Worm (Caenorhabditis elegans) whole organism, young adult: Measurements from ENCODE around the gene Y43B11AR.1.

Experiments
- F10E7.11 ChIP-seq: sonication (generic microtip); optimal IDR thresholded peaks from 2 replicates; lab custom pipeline; 2017; ENCODE audit warnings: mild to moderate bottlenecking, missing genetic modification characterization, moderate library complexity, missing compliant biosample characterization
- F23B12.7 ChIP-seq: sonication (generic microtip); optimal IDR thresholded peaks from 2 replicates; lab custom pipeline; 2017; ENCODE audit warnings: missing genetic modification characterization, mild to moderate bottlenecking, missing compliant biosample characterization, antibody characterized with exemption, moderate library complexity; ENCODE audit not compliant: insufficient read depth
- F37B4.10 ChIP-seq: fragments of 200-800 bp; sonication (Bioruptor generic); IDR thresholded peaks from 2 replicates; pipeline ENCODE4 v1.3.6; 2022; ENCODE audit warnings: missing genetic modification characterization, missing compliant biosample characterization
- F52B5.7 ChIP-seq: sonication (generic microtip); optimal IDR thresholded peaks from 2 replicates; lab custom pipeline; 2016; ENCODE audit warnings: mild to moderate bottlenecking, missing genetic modification characterization, missing compliant biosample characterization
- F55B11.4 ChIP-seq: sonication (generic microtip); optimal IDR thresholded peaks from 2 replicates; lab custom pipeline; 2016; ENCODE audit warnings: missing compliant biosample characterization, missing genetic modification characterization, borderline replicate concordance; ENCODE audit not compliant: insufficient read depth
- T07F8.4 ChIP-seq: sonication (generic microtip); optimal IDR thresholded peaks from 2 replicates; lab custom pipeline; 2016; ENCODE audit warnings: mild to moderate bottlenecking, missing genetic modification characterization, moderate library complexity, missing compliant biosample characterization
- Y53F4B.3 ChIP-seq: fragments of 200-800 bp; sonication (Bioruptor generic); IDR thresholded peaks from 2 replicates; pipeline ENCODE4 v1.3.6; 2022; ENCODE audit warnings: missing genetic modification reagents, missing genetic modification characterization, missing compliant biosample characterization
- Y53G8AR.9 ChIP-seq: fragments of 200-800 bp; sonication (Bioruptor generic); conservative IDR thresholded peaks from 2 replicates; pipeline ENCODE4 v1.3.6; 2022; ENCODE audit warnings: missing genetic modification reagents, missing genetic modification characterization, missing compliant biosample characterization
- Y95B8A.8 ChIP-seq: fragments of 200-800 bp; sonication (Bioruptor generic); IDR thresholded peaks from 2 replicates; pipeline ENCODE4 v1.3.6; 2022; ENCODE audit warnings: missing genetic modification reagents, missing genetic modification characterization, missing compliant biosample characterization
- ZK185.1 ChIP-seq: sonication (generic microtip); optimal IDR thresholded peaks from 2 replicates; lab custom pipeline; 2016; ENCODE audit warnings: mild to moderate bottlenecking, missing genetic modification characterization, missing compliant biosample characterization; ENCODE audit not compliant: poor library complexity, severe bottlenecking
- atf-7 ChIP-seq: sonication (generic microtip); optimal IDR thresholded peaks from 2 replicates; lab custom pipeline; 2017; ENCODE audit warnings: mild to moderate bottlenecking, missing genetic modification characterization, missing compliant biosample characterization
- attf-6 ChIP-seq: fragments of 200-800 bp; sonication (Bioruptor generic); IDR thresholded peaks from 2 replicates; pipeline ENCODE4 v1.3.6; 2022; ENCODE audit warnings: missing genetic modification reagents, missing genetic modification characterization, missing compliant biosample characterization
- bed-2 ChIP-seq: fragments of 200-800 bp; sonication (Bioruptor generic); IDR thresholded peaks from 2 replicates; pipeline ENCODE4 v1.3.6; 2022; ENCODE audit warnings: missing genetic modification reagents, missing genetic modification characterization, missing compliant biosample characterization
- cebp-1 ChIP-seq, 2 experiments: fragments of 200-800 bp in 1 of 2; sonication (Bioruptor generic) in 1 of 2; sonication (generic microtip) in 1 of 2; IDR thresholded peaks in 1 of 2; optimal IDR thresholded peaks in 1 of 2; 2 replicates each; pipeline versions ENCODE4 v1.3.6 to Lab custom; 2017 to 2022; ENCODE audit warnings: missing compliant biosample characterization in 2 of 2, missing genetic modification characterization in 2 of 2, mild to moderate bottlenecking in 1 of 2, missing genetic modification reagents in 1 of 2, moderate library complexity in 1 of 2
- cebp-2 ChIP-seq: fragments of 200-800 bp; sonication (Bioruptor generic); IDR thresholded peaks from 2 replicates; pipeline ENCODE4 v1.3.6; 2022; ENCODE audit warnings: missing genetic modification characterization, missing compliant biosample characterization
- ceh-100 ChIP-seq: fragments of 200-800 bp; sonication (Bioruptor generic); IDR thresholded peaks from 2 replicates; pipeline ENCODE4 v1.3.6; 2022; ENCODE audit warnings: missing genetic modification reagents, missing genetic modification characterization, missing compliant biosample characterization
- ceh-91 ChIP-seq: fragments of 200-800 bp; sonication (Bioruptor generic); IDR thresholded peaks from 2 replicates; pipeline ENCODE4 v1.3.6; 2022; ENCODE audit warnings: missing genetic modification reagents, missing genetic modification characterization, missing compliant biosample characterization
- die-1 ChIP-seq: sonication (generic microtip); optimal IDR thresholded peaks from 2 replicates; lab custom pipeline; 2016; ENCODE audit warnings: missing genotype, mild to moderate bottlenecking, missing genetic modification characterization, missing compliant biosample characterization
- dox-1 ChIP-seq: fragments of 200-800 bp; sonication (Bioruptor generic); IDR thresholded peaks from 2 replicates; pipeline ENCODE4 v1.3.6; 2022; ENCODE audit warnings: missing genetic modification reagents, missing genetic modification characterization, missing compliant biosample characterization
- ets-4 ChIP-seq: fragments of 200-800 bp; sonication (Bioruptor generic); optimal IDR thresholded peaks from 2 replicates; lab custom pipeline; 2018; ENCODE audit warnings: mild to moderate bottlenecking, missing genetic modification characterization, missing compliant biosample characterization
- him-1 ChIP-seq: sonication (generic microtip); optimal IDR thresholded peaks from 2 replicates; lab custom pipeline; 2016; ENCODE audit warnings: missing genotype, missing genetic modification reagents, missing genetic modification characterization, missing compliant biosample characterization
- hlh-12 ChIP-seq: sonication (generic microtip); optimal IDR thresholded peaks from 2 replicates; lab custom pipeline; 2016; ENCODE audit warnings: missing genetic modification characterization, missing compliant biosample characterization
- hlh-26 ChIP-seq: fragments of 200-800 bp; sonication (Bioruptor generic); conservative IDR thresholded peaks from 2 replicates; pipeline ENCODE4 v1.3.6; 2022; ENCODE audit warnings: missing genetic modification reagents, missing genetic modification characterization, missing compliant biosample characterization
- hmg-20 ChIP-seq: fragments of 200-800 bp; sonication (Bioruptor generic); IDR thresholded peaks from 2 replicates; pipeline ENCODE4 v1.3.6; 2022; ENCODE audit warnings: missing genetic modification reagents, missing genetic modification characterization, missing compliant biosample characterization
- hrde-1 ChIP-seq: sonication (generic microtip); optimal IDR thresholded peaks from 2 replicates; lab custom pipeline; 2016; ENCODE audit warnings: missing genetic modification characterization, mild to moderate bottlenecking, missing compliant biosample characterization, moderate library complexity, missing genotype, missing genetic modification reagents, borderline replicate concordance
- let-526 ChIP-seq: fragments of 200-800 bp; sonication (Bioruptor generic); IDR thresholded peaks from 2 replicates; pipeline ENCODE4 v1.3.6; 2022; ENCODE audit warnings: missing genetic modification reagents, missing genetic modification characterization, missing compliant biosample characterization
- let-607 ChIP-seq, 2 experiments: fragments of 200-800 bp in 1 of 2; sonication (Bioruptor generic) in 1 of 2; sonication (generic microtip) in 1 of 2; optimal IDR thresholded peaks; 2 replicates each; lab custom pipeline; 2016 to 2018; ENCODE audit warnings: mild to moderate bottlenecking in 2 of 2, missing compliant biosample characterization in 2 of 2, missing genetic modification characterization in 2 of 2, moderate library complexity in 2 of 2, missing genotype in 1 of 2
- lin-26 ChIP-seq: fragments of 200-800 bp; sonication (Bioruptor generic); IDR thresholded peaks from 2 replicates; pipeline ENCODE4 v1.3.6; 2022; ENCODE audit warnings: missing genetic modification reagents, missing genetic modification characterization, missing compliant biosample characterization
- mcd-1 ChIP-seq: fragments of 200-800 bp; sonication (Bioruptor generic); IDR thresholded peaks from 2 replicates; pipeline ENCODE4 v1.3.6; 2022; ENCODE audit warnings: missing genetic modification reagents, missing genetic modification characterization, missing compliant biosample characterization
- nfyb-1 ChIP-seq: fragments of 200-800 bp; sonication (Bioruptor generic); IDR thresholded peaks from 2 replicates; pipeline ENCODE4 v1.3.6; 2022; ENCODE audit warnings: missing genetic modification reagents, missing genetic modification characterization, missing compliant biosample characterization
- nhr-27 ChIP-seq: fragments of 200-800 bp; sonication (Bioruptor generic); optimal IDR thresholded peaks from 2 replicates; lab custom pipeline; 2018; ENCODE audit warnings: mild to moderate bottlenecking, missing genetic modification characterization, moderate library complexity, missing compliant biosample characterization
- nhr-80 ChIP-seq: sonication (generic microtip); optimal IDR thresholded peaks from 2 replicates; lab custom pipeline; 2016; ENCODE audit warnings: missing genetic modification characterization, missing compliant biosample characterization
- sdz-38 ChIP-seq: sonication (generic microtip); optimal IDR thresholded peaks from 2 replicates; lab custom pipeline; 2016; ENCODE audit warnings: missing genotype, missing genetic modification characterization, missing compliant biosample characterization
- snpc-1.1 ChIP-seq: sonication (generic microtip); optimal IDR thresholded peaks from 2 replicates; lab custom pipeline; 2017; ENCODE audit warnings: missing genetic modification characterization, mild to moderate bottlenecking, missing compliant biosample characterization, antibody characterized with exemption, moderate library complexity, missing genotype, missing genetic modification reagents; ENCODE audit not compliant: insufficient read depth
- snpc-3.4 ChIP-seq: sonication (generic microtip); optimal IDR thresholded peaks from 2 replicates; lab custom pipeline; 2017; ENCODE audit warnings: missing genetic modification characterization, mild to moderate bottlenecking, missing compliant biosample characterization, antibody characterized with exemption, moderate library complexity, missing genotype, missing genetic modification reagents
- snpc-4 ChIP-seq, 5 experiments: fragments of 150-350 bp in 1 of 5; sonication (generic microtip) in 4 of 5; optimal IDR thresholded peaks; 2 replicates each; lab custom pipeline; 2014 to 2018; ENCODE audit warnings: missing genetic modification characterization in 5 of 5, missing biosample characterization in 3 of 5, antibody characterized with exemption in 2 of 5, mild to moderate bottlenecking in 2 of 5, missing compliant biosample characterization in 2 of 5, missing genotype in 2 of 5, moderate library complexity in 2 of 5, missing genetic modification reagents in 1 of 5
- sptf-2 ChIP-seq: fragments of 200-800 bp; sonication (Bioruptor generic); optimal IDR thresholded peaks from 2 replicates; lab custom pipeline; 2018; ENCODE audit warnings: mild to moderate bottlenecking, missing genetic modification characterization, missing compliant biosample characterization
- tbx-9 ChIP-seq: sonication (generic microtip); optimal IDR thresholded peaks from 2 replicates; lab custom pipeline; 2016; ENCODE audit warnings: borderline replicate concordance, missing genetic modification characterization, inconsistent platforms, missing compliant biosample characterization
- tlf-1 ChIP-seq: fragments of 200-800 bp; sonication (Bioruptor generic); optimal IDR thresholded peaks from 2 replicates; lab custom pipeline; 2018; ENCODE audit warnings: mild to moderate bottlenecking, missing genetic modification characterization, missing compliant biosample characterization
- unc-130 ChIP-seq: sonication (generic microtip); optimal IDR thresholded peaks from 2 replicates; lab custom pipeline; 2016; ENCODE audit warnings: missing genetic modification reagents, missing genetic modification characterization, missing compliant biosample characterization
- zfh-2 ChIP-seq: fragments of 200-800 bp; sonication (Bioruptor generic); conservative IDR thresholded peaks from 2 replicates; pipeline ENCODE4 v1.3.6; 2022; ENCODE audit warnings: missing genetic modification reagents, missing genetic modification characterization, missing compliant biosample characterization
- zim-3 ChIP-seq: sonication (generic microtip); optimal IDR thresholded peaks from 2 replicates; lab custom pipeline; 2017; ENCODE audit warnings: mild to moderate bottlenecking, missing genetic modification characterization, moderate library complexity, missing compliant biosample characterization
- ztf-28 ChIP-seq: fragments of 200-800 bp; sonication (Bioruptor generic); IDR thresholded peaks from 2 replicates; pipeline ENCODE4 v1.3.6; 2022; ENCODE audit warnings: missing genetic modification reagents, missing genetic modification characterization, missing compliant biosample characterization
- ztf-6 ChIP-seq: fragments of 200-800 bp; sonication (Bioruptor generic); IDR thresholded peaks from 2 replicates; pipeline ENCODE4 v1.3.6; 2022; ENCODE audit warnings: missing genetic modification reagents, missing genetic modification characterization, missing compliant biosample characterization

Y43B11AR.1 gene

ce11 chrIV:7039476-7040261 lies 41.6 kb upstream of the Y43B11AR.1 start, which contains the start of the genes cogc-2 and klp-18 (continued):
- TF ChIP-seq ztf-6 (GFP tag; lab: Robert Waterston, UW) (no peak), Y53G8AR.9 (peak; percentile 47; the same call in 1 of the 2 replicates), hmg-20 (GFP tag; lab: Robert Waterston, UW) (peak; percentile 26; the same call in 1 of the 2 replicates), ets-4 (GFP tag; lab: Kevin White, UChicago) (no peak), mcd-1 (GFP tag; lab: Robert Waterston, UW) (peak; percentile 93), lin-26 (GFP tag; lab: Robert Waterston, UW) (peak; percentile 43; the same call in 1 of the 2 replicates), ceh-91 (GFP tag; lab: Robert Waterston, UW) (peak; percentile 99), T07F8.4 (tag; lab: Kevin White, UChicago) (no peak), hlh-12 (tag; lab: Kevin White, UChicago) (no peak), zim-3 (tag; lab: Kevin White, UChicago) (no peak), F52B5.7 (no peak), Y53F4B.3 (GFP tag; lab: Robert Waterston, UW) (peak; percentile 78), sptf-2 (GFP tag; lab: Kevin White, UChicago) (no peak), snpc-3.4 (tag; lab: Kevin White, UChicago) (peak; percentile 66), attf-6 (GFP tag; lab: Robert Waterston, UW) (peak; percentile 87), hlh-26 (GFP tag; lab: Robert Waterston, UW) (no peak), let-607 (tag; optimal IDR thresholded peaks at IDR 0.05; lab: Kevin White, UChicago) (peak; percentile 69 to 79), F10E7.11 (tag; lab: Kevin White, UChicago) (no peak), Y95B8A.8 (GFP tag; lab: Robert Waterston, UW) (peak; percentile 90), nfyb-1 (GFP tag; lab: Robert Waterston, UW) (peak; percentile 57; the same call in 1 of the 2 replicates), snpc-1.1 (tag; lab: Kevin White, UChicago) (peak; percentile 22), F55B11.4 (tag; lab: Kevin White, UChicago) (no peak), ztf-28 (peak; percentile 77), nhr-27 (tag; lab: Kevin White, UChicago) (no peak), ceh-100 (GFP tag; lab: Robert Waterston, UW) (peak; percentile 62), ZK185.1 (tag; lab: Kevin White, UChicago) (peak; percentile 72), cebp-1 (GFP tag; IDR thresholded peaks at IDR 0.05; lab: Robert Waterston, UW) (peak; percentile 91), cebp-1 (tag; optimal IDR thresholded peaks at IDR 0.05; lab: Kevin White, UChicago) (peak; percentile 98), F37B4.10 (GFP tag; lab: Robert Waterston, UW) (no peak), F23B12.7 (tag; lab: Kevin White, UChicago) (peak; percentile 72), dox-1 (GFP tag; lab: Robert Waterston, UW) (peak; percentile 90), die-1 (tag; lab: Kevin White, UChicago) (no peak), snpc-4 (GFP tag; optimal IDR thresholded peaks at IDR 0.05; lab: Kevin White, UChicago) (peak; percentile 57), snpc-4 (tag; optimal IDR thresholded peaks at IDR 0.05; lab: Kevin White, UChicago) (peak; percentile 2 to 89 (median 82)), bed-2 (GFP tag; lab: Robert Waterston, UW) (no peak), tbx-9 (tag; lab: Kevin White, UChicago) (no peak), atf-7 (no peak), hrde-1 (tag; lab: Kevin White, UChicago) (peak; percentile 82), nhr-80 (tag; lab: Kevin White, UChicago) (peak; percentile 45), him-1 (tag; lab: Kevin White, UChicago) (peak; percentile 64), cebp-2 (GFP tag; lab: Robert Waterston, UW) (no peak), let-526 (GFP tag; lab: Robert Waterston, UW) (no peak), zfh-2 (GFP tag; lab: Robert Waterston, UW) (no peak), tlf-1 (GFP tag; lab: Kevin White, UChicago) (peak; percentile 94), unc-130 (GFP tag; lab: Kevin White, UChicago) (peak; percentile 85), sdz-38 (tag; lab: Kevin White, UChicago) (no peak)
